Fruit fly (Drosophila melanogaster) whole organism, adult: ENCODE measurements around the gene sstn.

ENCODE experiments used
- CG11617 ChIP-seq: fragments of 200-800 bp; sonication (Bioruptor generic); optimal IDR thresholded peaks from 2 replicates; lab custom pipeline; 2017; ENCODE audit warnings: mild to moderate bottlenecking, missing biosample characterization, missing genetic modification reagents, missing genetic modification characterization
- CG14711 ChIP-seq: fragments of 200-800 bp; sonication (Bioruptor generic); optimal IDR thresholded peaks from 2 replicates; lab custom pipeline; 2018; ENCODE audit warnings: missing biosample characterization, mild to moderate bottlenecking, missing genetic modification characterization, moderate library complexity
- CG33017 ChIP-seq: fragments of 200-800 bp; sonication (Bioruptor generic); optimal IDR thresholded peaks from 2 replicates; lab custom pipeline; 2018; ENCODE audit warnings: missing biosample characterization, mild to moderate bottlenecking, missing genetic modification characterization, moderate library complexity
- CG7045 ChIP-seq: fragments of 200-800 bp; sonication (Bioruptor generic); optimal IDR thresholded peaks from 2 replicates; lab custom pipeline; 2017; ENCODE audit warnings: missing biosample characterization, mild to moderate bottlenecking, missing genetic modification characterization
- Crg-1 ChIP-seq: fragments of 200-800 bp; sonication (Bioruptor generic); optimal IDR thresholded peaks from 2 replicates; lab custom pipeline; 2016; ENCODE audit warnings: missing biosample characterization, missing genetic modification characterization
- Hr96 ChIP-seq: fragments of 200-800 bp; sonication (Bioruptor generic); optimal IDR thresholded peaks from 2 replicates; lab custom pipeline; 2016; ENCODE audit warnings: missing biosample characterization, missing genetic modification characterization
- bab1 ChIP-seq: fragments of 200-800 bp; sonication (Bioruptor generic); optimal IDR thresholded peaks from 3 replicates; lab custom pipeline; 2019; ENCODE audit warnings: missing biosample characterization, mild to moderate bottlenecking, missing genetic modification characterization, moderate library complexity
- cic ChIP-seq: fragments of 200-800 bp; sonication (Bioruptor generic); optimal IDR thresholded peaks from 2 replicates; lab custom pipeline; 2017; ENCODE audit warnings: missing biosample characterization, mild to moderate bottlenecking, missing genetic modification characterization, moderate library complexity
- cnc ChIP-seq, 2 experiments: fragments of >200 bp; optimal IDR thresholded peaks; 2 replicates each; lab custom pipeline; 2017
- kay ChIP-seq: fragments of 200-800 bp; sonication (Bioruptor generic); peaks from one replicate; lab custom pipeline; 2016; ENCODE audit warnings: missing biosample characterization, missing genetic modification characterization, borderline replicate concordance
- ovo ChIP-seq: fragments of 200-800 bp; sonication (Bioruptor generic); optimal IDR thresholded peaks from 2 replicates; lab custom pipeline; 2016; ENCODE audit warnings: missing biosample characterization, missing genetic modification characterization
- pad ChIP-seq: fragments of 200-800 bp; sonication (Bioruptor generic); optimal IDR thresholded peaks from 3 replicates; lab custom pipeline; 2017; ENCODE audit warnings: missing biosample characterization, missing genetic modification characterization, mild to moderate bottlenecking, moderate library complexity, missing genetic modification reagents
- toe ChIP-seq: fragments of 200-800 bp; sonication (Bioruptor generic); optimal IDR thresholded peaks from 2 replicates; lab custom pipeline; 2016; ENCODE audit warnings: missing biosample characterization, missing genetic modification characterization

- TF ChIP-seq kay (GFP tag; lab: Kevin White, UChicago) (no peak), CG33017 (no peak), cnc (optimal IDR thresholded peaks at IDR 0.05; lab: Kevin White, UChicago) (no peak), CG7045 (GFP tag; lab: Kevin White, UChicago) (no peak), pad (no peak), bab1 (GFP tag; lab: Kevin White, UChicago) (no peak), Crg-1 (GFP tag; lab: Kevin White, UChicago) (no peak), CG14711 (tag; lab: Kevin White, UChicago) (no peak), toe (GFP tag; lab: Kevin White, UChicago) (no peak), cic (GFP tag; lab: Kevin White, UChicago) (no peak), ovo (no peak), CG11617 (no peak), Hr96 (GFP tag; lab: Kevin White, UChicago) (no peak)
These were observed 30.6 kb upstream of the sstn start, which contains the start of gene CG16959 for dm6 chr3L:15125077-15125652.
